Worm (Caenorhabditis elegans) whole organism, L4 larva: ENCODE measurements around the gene col-91.

Source experiments
- D1046.2 ChIP-seq: fragments of 200-800 bp; sonication (Bioruptor generic); IDR thresholded peaks from 2 replicates; pipeline ENCODE4 v1.3.6; 2022; ENCODE audit warnings: missing genetic modification characterization, missing compliant biosample characterization
- F37D6.2 ChIP-seq: sonication (generic microtip); optimal IDR thresholded peaks from 2 replicates; lab custom pipeline; 2016; ENCODE audit warnings: mild to moderate bottlenecking, missing genetic modification characterization, missing compliant biosample characterization
- T20F7.1 ChIP-seq: fragments of 200-800 bp; sonication (Bioruptor generic); optimal IDR thresholded peaks from 2 replicates; lab custom pipeline; 2018; ENCODE audit warnings: mild to moderate bottlenecking, missing genetic modification characterization, missing compliant biosample characterization
- T26A8.4 ChIP-seq: fragments of 200-800 bp; sonication (Bioruptor generic); IDR thresholded peaks from 2 replicates; pipeline ENCODE4 v1.3.6; 2022; ENCODE audit warnings: missing genetic modification characterization, missing compliant biosample characterization
- attf-4 ChIP-seq: sonication (generic microtip); optimal IDR thresholded peaks from 3 replicates; lab custom pipeline; 2017; ENCODE audit warnings: missing biosample characterization, missing genetic modification characterization
- ceh-20 ChIP-seq: fragments of 200-800 bp; sonication (Bioruptor generic); IDR thresholded peaks from 2 replicates; pipeline ENCODE4 v1.3.6; 2022; ENCODE audit warnings: missing genetic modification reagents, missing genetic modification characterization, missing compliant biosample characterization
- ctbp-1 ChIP-seq: fragments of 200-800 bp; sonication (Bioruptor generic); IDR thresholded peaks from 2 replicates; pipeline ENCODE4 v1.3.6; 2022; ENCODE audit warnings: missing genetic modification reagents, missing genetic modification characterization, missing compliant biosample characterization
- daf-16 ChIP-seq, 3 experiments: sonication (generic microtip); optimal IDR thresholded peaks; 2 replicates each; lab custom pipeline; 2016 to 2017; ENCODE audit warnings: missing genetic modification characterization in 3 of 3, missing genetic modification reagents in 3 of 3, mild to moderate bottlenecking in 2 of 3, missing compliant biosample characterization in 2 of 3, missing biosample characterization in 1 of 3, moderate library complexity in 1 of 3
- dmd-6 ChIP-seq: fragments of 200-800 bp; sonication (Bioruptor generic); IDR thresholded peaks from 2 replicates; pipeline ENCODE4 v1.3.6; 2022; ENCODE audit warnings: missing genetic modification reagents, missing genetic modification characterization, missing compliant biosample characterization
- dpl-1 ChIP-seq: fragments of 150-350 bp; optimal IDR thresholded peaks from 2 replicates; lab custom pipeline; 2014; ENCODE audit warnings: missing biosample characterization, missing genetic modification reagents, missing genetic modification characterization
- duxl-1 ChIP-seq: sonication (generic microtip); optimal IDR thresholded peaks from 2 replicates; lab custom pipeline; 2016; ENCODE audit warnings: mild to moderate bottlenecking, missing genetic modification characterization, moderate library complexity, missing compliant biosample characterization; ENCODE audit not compliant: poor library complexity
- dve-1 ChIP-seq: sonication (generic microtip); optimal IDR thresholded peaks from 2 replicates; lab custom pipeline; 2017; ENCODE audit warnings: antibody characterized with exemption, mild to moderate bottlenecking, missing genetic modification characterization, missing compliant biosample characterization; ENCODE audit not compliant: insufficient read depth
- gei-8 ChIP-seq: fragments of 200-800 bp; sonication (Bioruptor generic); optimal IDR thresholded peaks from 2 replicates; lab custom pipeline; 2018; ENCODE audit warnings: mild to moderate bottlenecking, missing genetic modification characterization, missing compliant biosample characterization
- hlh-11 ChIP-seq: fragments of 200-800 bp; sonication (Bioruptor generic); optimal IDR thresholded peaks from 2 replicates; lab custom pipeline; 2018; ENCODE audit warnings: mild to moderate bottlenecking, missing genetic modification characterization, missing compliant biosample characterization
- hlh-30 ChIP-seq: sonication (generic microtip); optimal IDR thresholded peaks from 2 replicates; lab custom pipeline; 2017; ENCODE audit warnings: antibody characterized with exemption, mild to moderate bottlenecking, missing genetic modification characterization, missing compliant biosample characterization; ENCODE audit not compliant: insufficient read depth
- hmg-1.1 ChIP-seq: fragments of 200-800 bp; sonication (Bioruptor generic); IDR thresholded peaks from 2 replicates; pipeline ENCODE4 v1.3.6; 2022; ENCODE audit warnings: missing genetic modification reagents, missing genetic modification characterization, missing compliant biosample characterization
- lim-7 ChIP-seq: fragments of 200-800 bp; sonication (Bioruptor generic); IDR thresholded peaks from 2 replicates; pipeline ENCODE4 v1.3.6; 2022; ENCODE audit warnings: missing genetic modification characterization, missing compliant biosample characterization
- lin-13 ChIP-seq: fragments of 150-350 bp; optimal IDR thresholded peaks from 2 replicates; lab custom pipeline; 2014; ENCODE audit warnings: missing biosample characterization, missing genetic modification reagents, missing genetic modification characterization
- lin-29 ChIP-seq: fragments of 200-800 bp; sonication (Bioruptor generic); IDR thresholded peaks from 2 replicates; pipeline ENCODE4 v1.3.6; 2022; ENCODE audit warnings: missing genetic modification reagents, missing genetic modification characterization, missing compliant biosample characterization
- lin-38 ChIP-seq: fragments of 200-800 bp; sonication (Bioruptor generic); IDR thresholded peaks from 2 replicates; pipeline ENCODE4 v1.3.6; 2022; ENCODE audit warnings: missing genetic modification reagents, missing genetic modification characterization, missing compliant biosample characterization
- lsy-2 ChIP-seq, 2 experiments: fragments of 150-350 bp in 1 of 2; sonication (generic microtip) in 1 of 2; optimal IDR thresholded peaks; 2 replicates each; lab custom pipeline; 2014 to 2017; ENCODE audit warnings: missing biosample characterization in 2 of 2, missing genetic modification characterization in 2 of 2
- madf-5 ChIP-seq, 2 experiments: fragments of 200-800 bp; sonication (Bioruptor generic); IDR thresholded peaks; 2 replicates each; pipeline ENCODE4 v1.3.6; 2022; ENCODE audit warnings: missing compliant biosample characterization in 2 of 2, missing genetic modification characterization in 2 of 2
- mdl-1 ChIP-seq, 2 experiments: fragments of 150-350 bp in 1 of 2; sonication (generic microtip) in 1 of 2; optimal IDR thresholded peaks; 2 replicates each; lab custom pipeline; 2014 to 2017; ENCODE audit warnings: missing biosample characterization in 2 of 2, missing genetic modification characterization in 2 of 2
- mes-2 ChIP-seq: sonication (generic microtip); optimal IDR thresholded peaks from 2 replicates; lab custom pipeline; 2016; ENCODE audit warnings: missing genotype, mild to moderate bottlenecking, missing genetic modification characterization, missing compliant biosample characterization; ENCODE audit not compliant: poor library complexity, severe bottlenecking
- nhr-28 ChIP-seq: fragments of 150-350 bp; optimal IDR thresholded peaks from 2 replicates; lab custom pipeline; 2014; ENCODE audit warnings: missing biosample characterization, missing genetic modification characterization
- nhr-48 ChIP-seq: sonication (generic microtip); optimal IDR thresholded peaks from 2 replicates; lab custom pipeline; 2016; ENCODE audit warnings: mild to moderate bottlenecking, missing genetic modification characterization, missing compliant biosample characterization
- nhr-76 ChIP-seq: fragments of 150-350 bp; optimal IDR thresholded peaks from 2 replicates; lab custom pipeline; 2014; ENCODE audit warnings: missing biosample characterization, missing genetic modification characterization
- pha-4 ChIP-seq, 2 experiments: fragments of 150-350 bp in 1 of 2; fragments of 200-800 bp in 1 of 2; sonication (Bioruptor generic) in 1 of 2; IDR thresholded peaks in 1 of 2; optimal IDR thresholded peaks in 1 of 2; 2 replicates each; pipeline versions ENCODE4 v1.3.6 to Lab custom; 2014 to 2022; ENCODE audit warnings: missing genetic modification characterization in 2 of 2, missing genetic modification reagents in 2 of 2, missing biosample characterization in 1 of 2, missing compliant biosample characterization in 1 of 2
- skn-1 ChIP-seq: fragments of 150-350 bp; optimal IDR thresholded peaks from 2 replicates; lab custom pipeline; 2014; ENCODE audit warnings: missing biosample characterization, missing genetic modification characterization
- unc-130 ChIP-seq: sonication (generic microtip); optimal IDR thresholded peaks from 2 replicates; lab custom pipeline; 2016; ENCODE audit warnings: missing genetic modification reagents, missing genetic modification characterization, missing compliant biosample characterization
- unc-62 ChIP-seq, 3 experiments: fragments of 150-350 bp in 1 of 3; sonication (generic microtip); optimal IDR thresholded peaks in 2 of 3; peaks in 1 of 3; 1 replicate in 1 of 3; 2 replicates in 2 of 3; lab custom pipeline; 2014 to 2017; ENCODE audit warnings: missing biosample characterization in 3 of 3, missing genetic modification characterization in 3 of 3, missing genetic modification reagents in 3 of 3, missing genotype in 1 of 3
- zip-2 ChIP-seq: fragments of 150-350 bp; optimal IDR thresholded peaks from 2 replicates; lab custom pipeline; 2014; ENCODE audit warnings: missing biosample characterization, missing genetic modification characterization

col-91 gene

DNA sequence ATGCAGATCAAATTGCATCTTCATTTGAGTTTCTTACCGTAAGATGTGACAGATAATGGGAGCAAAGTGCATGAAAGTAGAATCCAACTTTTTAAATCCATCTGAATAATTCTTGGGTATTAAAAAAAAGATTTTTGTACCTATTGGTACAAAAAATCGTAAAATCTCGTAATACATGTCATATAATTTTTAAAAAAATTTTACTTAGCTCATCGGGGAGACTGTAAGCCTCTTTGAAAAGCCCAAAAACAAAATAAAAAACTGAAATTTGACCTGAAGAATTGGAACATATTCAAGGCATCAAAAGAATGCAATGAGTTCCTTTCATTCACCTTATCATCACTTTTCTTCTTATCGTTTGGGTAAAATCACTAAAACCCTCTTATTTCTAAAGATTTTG, 12.4 kb upstream of the col-91 start, which contains the start of gene clec-160:
TSS of gene clec-160 (minus strand) at position 101 of the 400 bp plus-strand sequence.
- no peak for TF ChIP-seq skn-1 (tag; lab: Kevin White, UChicago)
- TF ChIP-seq F37D6.2 (tag; lab: Kevin White, UChicago) = no peak
- no peak for TF ChIP-seq lim-7
- no peak for TF ChIP-seq duxl-1 (tag; lab: Kevin White, UChicago)
- TF ChIP-seq nhr-76 = no peak
- TF ChIP-seq mdl-1 (tag; optimal IDR thresholded peaks at IDR 0.05; lab: Kevin White, UChicago) = no peak
- TF ChIP-seq T26A8.4 = no peak
- no peak for TF ChIP-seq dpl-1 (GFP tag; lab: Kevin White, UChicago)
- no peak for TF ChIP-seq lin-13
- TF ChIP-seq D1046.2 (GFP tag; lab: Robert Waterston, UW) = no peak

DNA sequence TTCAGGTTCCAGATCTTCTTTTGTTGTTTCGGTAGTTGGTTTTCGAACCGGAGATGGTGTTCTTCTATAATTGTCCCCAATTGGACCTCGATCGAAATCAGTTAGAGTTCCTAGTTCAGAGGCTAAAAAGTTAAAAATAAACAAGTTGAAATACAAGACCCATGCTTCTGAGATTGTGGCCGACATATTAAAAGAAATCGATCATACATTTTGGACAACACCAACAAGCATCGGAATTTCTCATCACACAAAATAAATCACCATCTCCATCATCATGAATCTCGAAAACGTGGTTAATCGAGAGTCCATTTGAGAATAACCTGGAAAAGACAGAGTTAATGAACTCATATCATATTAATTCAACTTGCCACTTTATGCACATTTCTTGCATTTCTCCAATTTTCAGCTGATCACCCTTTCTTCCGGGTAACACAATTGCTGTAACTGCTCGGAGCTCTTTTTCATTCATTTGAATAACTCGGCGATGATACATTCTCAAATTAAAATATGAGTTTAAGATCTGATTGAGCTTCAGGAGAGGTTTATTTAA, 8.3 kb upstream of the col-91 start, which contains the start of the genes mps-4 and F09G8.10:
TSS of gene mps-4 (minus strand) at position 101 of the 550 bp plus-strand sequence.
TSS of gene F09G8.10 (minus strand) at position 500 of the 550 bp plus-strand sequence.
- TF ChIP-seq dmd-6 (GFP tag; lab: Robert Waterston, UW) (no peak), lin-29 (GFP tag; lab: Robert Waterston, UW) (no peak), ctbp-1 (GFP tag; lab: Robert Waterston, UW) (no peak), unc-130 (GFP tag; lab: Kevin White, UChicago) (no peak), nhr-48 (tag; lab: Kevin White, UChicago) (no peak), ceh-20 (no peak)

DNA sequence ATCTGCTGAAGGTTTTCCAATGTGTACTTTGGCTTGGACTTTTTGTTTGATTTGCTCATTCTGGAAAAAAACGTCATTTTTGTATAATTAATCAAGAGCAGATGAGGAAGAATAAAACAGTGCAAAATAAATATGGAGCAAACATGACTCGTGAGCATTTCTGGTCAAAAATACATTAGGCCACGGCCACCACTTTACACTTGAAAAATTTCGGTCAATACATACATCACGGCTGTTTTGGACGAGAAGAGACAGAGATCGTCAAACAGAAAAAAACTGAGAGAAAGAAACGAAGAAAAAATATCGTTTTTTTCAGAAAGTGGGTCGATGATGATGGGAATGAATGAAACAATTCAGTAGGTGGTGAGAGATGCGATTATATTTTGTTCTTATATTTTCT, 4.8 kb upstream of the col-91 start, which contains the start of the genes F09G8.7 and crn-7:
TSS of gene F09G8.7 (minus strand) at position 60 of the 400 bp plus-strand sequence.
TSS of gene crn-7 (plus strand) at position 236 of the 400 bp plus-strand sequence.
- TF ChIP-seq dpl-1 (GFP tag; lab: Kevin White, UChicago) (no peak), T26A8.4 (no peak), hlh-11 (tag; lab: Kevin White, UChicago) (peak; percentile 38), nhr-28 (tag; lab: Kevin White, UChicago) (peak; percentile 51), hlh-30 (tag; lab: Kevin White, UChicago) (peak; percentile 55), madf-5 (GFP tag; IDR thresholded peaks at IDR 0.05; lab: Robert Waterston, UW) (no peak), lsy-2 (tag; optimal IDR thresholded peaks at IDR 0.05; lab: Kevin White, UChicago) (peak in 1 of 2 experiments; percentile 61), dve-1 (peak; percentile 28), lin-38 (GFP tag; lab: Robert Waterston, UW) (peak; percentile 39; the same call in 1 of the 2 replicates), gei-8 (GFP tag; lab: Kevin White, UChicago) (no peak), pha-4 (GFP tag; IDR thresholded peaks at IDR 0.05; lab: Robert Waterston, UW) (no peak), pha-4 (tag; optimal IDR thresholded peaks at IDR 0.05; lab: Kevin White, UChicago) (peak; percentile 45), unc-62 (GFP tag; optimal IDR thresholded peaks at IDR 0.05 in 1 of 2; lab: Kevin White, UChicago) (peak in 1 of 2 experiments; percentile 57), unc-62 (tag; optimal IDR thresholded peaks at IDR 0.05; lab: Kevin White, UChicago) (no peak), hmg-1.1 (GFP tag; lab: Robert Waterston, UW) (no peak), daf-16 (GFP tag; optimal IDR thresholded peaks at IDR 0.05; lab: Kevin White, UChicago) (no peak), daf-16 (tag; optimal IDR thresholded peaks at IDR 0.05; lab: Kevin White, UChicago) (peak; percentile 15), mes-2 (peak; percentile 67), mdl-1 (tag; optimal IDR thresholded peaks at IDR 0.05; lab: Kevin White, UChicago) (no peak)

DNA sequence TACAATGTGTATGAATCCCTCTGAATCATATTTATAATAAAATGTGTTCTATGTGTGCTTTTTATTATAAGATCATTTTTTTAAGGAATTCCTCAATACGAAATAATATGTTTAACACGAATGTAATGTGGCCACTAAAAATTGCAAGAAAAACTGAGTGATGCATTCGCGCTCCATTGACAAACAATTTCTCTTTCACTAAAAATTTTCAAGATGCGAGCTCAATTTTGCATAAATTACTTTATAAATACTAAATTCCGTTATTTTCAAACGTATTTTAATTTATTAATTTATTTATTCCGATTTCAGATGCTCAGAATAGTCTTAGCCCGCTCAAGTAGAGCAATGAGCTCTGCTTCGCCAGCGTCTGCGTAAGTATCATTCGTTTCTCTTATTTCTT, 2.3 kb upstream of the col-91 start, which contains the start of gene mrps-9:
TSS of gene mrps-9 (plus strand) at position 310 of the 400 bp plus-strand sequence.
- TF ChIP-seq mes-2 (peak; percentile 61), zip-2 (no peak), lin-38 (GFP tag; lab: Robert Waterston, UW) (peak; percentile 94), T20F7.1 (GFP tag; lab: Kevin White, UChicago) (peak; percentile 29), hlh-30 (tag; lab: Kevin White, UChicago) (peak; percentile 2), dpl-1 (GFP tag; lab: Kevin White, UChicago) (peak; percentile 31), attf-4 (tag; lab: Kevin White, UChicago) (no peak)
